Fruit fly (Drosophila melanogaster): Measurements from ENCODE around the gene RhoGAP93B.

The RhoGAP93B gene

DNA sequence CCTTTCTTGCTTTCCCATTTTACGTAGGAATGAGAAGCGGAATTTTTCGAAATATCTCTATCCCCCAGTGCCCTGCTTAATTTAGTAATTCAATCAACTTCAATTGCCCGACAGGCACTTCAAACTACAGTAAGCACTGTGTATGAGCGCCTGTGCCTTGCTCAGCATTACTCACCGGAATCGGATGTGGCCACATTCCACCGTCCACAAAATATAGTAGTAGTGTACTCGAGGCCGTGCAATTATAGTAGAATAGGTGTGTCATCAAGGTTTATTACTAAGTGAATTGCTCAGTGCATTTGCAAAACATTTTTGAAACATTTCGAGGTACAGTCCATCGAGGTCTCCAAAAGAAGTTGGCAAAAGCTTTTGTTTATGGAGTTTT is 31.9 kb downstream of the RhoGAP93B start:
- TF ChIP-seq br (GFP tag; optimal IDR thresholded peaks at IDR 0.05) (no peak), lola (GFP tag; optimal IDR thresholded peaks at IDR 0.05) (no peak), CG32264 (GFP tag; optimal IDR thresholded peaks at IDR 0.05) (no peak), brk (GFP tag; optimal IDR thresholded peaks at IDR 0.05) (no peak), sv (GFP tag; optimal IDR thresholded peaks at IDR 0.05) (no peak), HLH106 (tag; optimal IDR thresholded peaks at IDR 0.05) (no peak), GATAd (GFP tag; optimal IDR thresholded peaks at IDR 0.05) (no peak), woc (GFP tag; optimal IDR thresholded peaks at IDR 0.05) (no peak), ey (GFP tag; optimal IDR thresholded peaks at IDR 0.05) (no peak), dsf (GFP tag; optimal IDR thresholded peaks at IDR 0.05; ENCODE audit: borderline replicate concordance) (no peak), OdsH (GFP tag; optimal IDR thresholded peaks at IDR 0.05) (no peak)

dm6 chr3R:21065010-21065695 is 32.5 kb downstream of the RhoGAP93B start, which contains the start of gene AnxB9:
AnxB9 (plus strand) TSS chr3R:21065241.
- TF ChIP-seq CG32264 (GFP tag; optimal IDR thresholded peaks at IDR 0.05) = peak; percentile 28
- TF ChIP-seq Rel (GFP tag; optimal IDR thresholded peaks at IDR 0.05) = no peak
- peak; percentile 44 for TF ChIP-seq Rel (tag; optimal IDR thresholded peaks at IDR 0.05)
- TF ChIP-seq GATAd (GFP tag; optimal IDR thresholded peaks at IDR 0.05) = no peak
- peak; percentile 55 for TF ChIP-seq h (GFP tag; optimal IDR thresholded peaks at IDR 0.05)
- TF ChIP-seq fru (GFP tag; optimal IDR thresholded peaks at IDR 0.05) = peak; percentile 47
- TF ChIP-seq foxo (GFP tag; optimal IDR thresholded peaks at IDR 0.05) = peak in 1 of 2 experiments; percentile 36
- peak; percentile 72 for TF ChIP-seq Dif (GFP tag; optimal IDR thresholded peaks at IDR 0.05; ENCODE audit: partially characterized antibody)
- TF ChIP-seq Hnf4 (GFP tag; optimal IDR thresholded peaks at IDR 0.05) = peak; percentile 39
- peak; percentile 3 for TF ChIP-seq HLH106 (tag; optimal IDR thresholded peaks at IDR 0.05)
- TF ChIP-seq Jra (GFP tag; optimal IDR thresholded peaks at IDR 0.05) = peak; percentile 66
- peak; percentile 64 for TF ChIP-seq Sp1 (GFP tag; optimal IDR thresholded peaks at IDR 0.05)
- TF ChIP-seq Dfd (GFP tag; optimal IDR thresholded peaks at IDR 0.05) = no peak
- peak; percentile 52 for TF ChIP-seq br (GFP tag; optimal IDR thresholded peaks at IDR 0.05)
- TF ChIP-seq OdsH (GFP tag; optimal IDR thresholded peaks at IDR 0.05) = peak; percentile 47
- TF ChIP-seq rgr (GFP tag; optimal IDR thresholded peaks at IDR 0.05) = peak; percentile 79
- no peak for TF ChIP-seq dl (GFP tag; optimal IDR thresholded peaks at IDR 0.05; ENCODE audit: insufficient read depth in 1 of 2, partially characterized antibody in 2 of 2)
- TF ChIP-seq sv (GFP tag; optimal IDR thresholded peaks at IDR 0.05) = peak; percentile 3
- no peak for TF ChIP-seq tai (GFP tag; optimal IDR thresholded peaks at IDR 0.05)
- peak; percentile 91 for TF ChIP-seq Hr83 (GFP tag; optimal IDR thresholded peaks at IDR 0.05; ENCODE audit: poor library complexity, severe bottlenecking)

DNA sequence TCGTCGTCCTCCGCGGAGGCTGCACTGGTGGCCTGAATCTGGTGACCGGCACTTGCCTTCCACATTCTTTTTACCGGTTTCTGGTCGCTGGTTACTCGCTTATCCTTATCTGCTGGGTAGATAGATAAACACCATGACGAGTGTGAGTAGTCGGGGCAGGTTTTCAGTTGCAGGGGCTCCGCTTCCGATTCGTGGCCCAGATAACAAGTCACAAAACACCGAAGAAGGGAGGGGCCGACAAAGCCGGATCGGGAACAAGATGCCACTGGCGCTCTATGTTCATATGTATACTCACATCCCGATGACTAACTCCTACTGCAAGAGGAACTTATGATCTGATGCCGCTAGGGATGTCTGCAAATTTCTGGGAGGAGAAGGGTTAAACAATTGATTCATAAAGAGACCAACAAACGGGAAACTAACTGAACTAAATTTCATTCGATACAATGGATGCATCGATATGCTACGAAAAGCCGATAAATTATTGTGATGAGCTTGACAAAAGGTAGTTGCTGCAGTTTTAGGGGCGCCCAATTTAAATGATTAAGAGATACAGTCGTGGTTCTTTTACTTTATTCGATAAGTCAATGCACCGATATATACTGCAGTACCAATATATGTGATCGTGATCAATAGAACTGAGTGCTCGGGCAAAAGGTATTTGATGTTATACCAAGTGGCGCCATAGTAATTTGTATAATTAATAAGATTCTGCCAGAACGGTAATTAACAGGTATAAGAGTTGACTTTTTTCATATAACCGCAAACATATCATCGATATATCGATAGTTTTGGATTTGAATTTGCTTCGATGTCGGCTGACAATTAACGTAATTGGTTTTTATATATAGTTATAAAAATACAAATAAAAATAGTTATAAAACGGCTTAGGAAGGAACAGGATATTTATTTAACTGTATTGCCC is 33.4 kb downstream of the RhoGAP93B start, which contains the start of gene Cortactin:
Gene Cortactin (minus strand): TSS at position 472 of the 925 bp plus-strand sequence.
- TF ChIP-seq CrebA (GFP tag; optimal IDR thresholded peaks at IDR 0.05; ENCODE audit: borderline replicate concordance) = no peak
- no peak for TF ChIP-seq dsf (GFP tag; optimal IDR thresholded peaks at IDR 0.05; ENCODE audit: borderline replicate concordance)
- TF ChIP-seq Hr83 (GFP tag; optimal IDR thresholded peaks at IDR 0.05; ENCODE audit: poor library complexity, severe bottlenecking) = peak; percentile 10
- TF ChIP-seq GATAd (GFP tag; optimal IDR thresholded peaks at IDR 0.05) = no peak
- no peak for TF ChIP-seq Dfd (GFP tag; optimal IDR thresholded peaks at IDR 0.05)
- TF ChIP-seq Myc (optimal IDR thresholded peaks at IDR 0.05) = peak; percentile 37
- peak; percentile 11 for TF ChIP-seq Hnf4 (GFP tag; optimal IDR thresholded peaks at IDR 0.05)
- TF ChIP-seq dl (GFP tag; optimal IDR thresholded peaks at IDR 0.05; ENCODE audit: insufficient read depth in 1 of 2, partially characterized antibody in 2 of 2) = peak; percentile 4 to 44
- peak; percentile 91 for TF ChIP-seq Dif (GFP tag; optimal IDR thresholded peaks at IDR 0.05; ENCODE audit: partially characterized antibody)
- peak; percentile 27 for TF ChIP-seq Jra (GFP tag; optimal IDR thresholded peaks at IDR 0.05)

DNA sequence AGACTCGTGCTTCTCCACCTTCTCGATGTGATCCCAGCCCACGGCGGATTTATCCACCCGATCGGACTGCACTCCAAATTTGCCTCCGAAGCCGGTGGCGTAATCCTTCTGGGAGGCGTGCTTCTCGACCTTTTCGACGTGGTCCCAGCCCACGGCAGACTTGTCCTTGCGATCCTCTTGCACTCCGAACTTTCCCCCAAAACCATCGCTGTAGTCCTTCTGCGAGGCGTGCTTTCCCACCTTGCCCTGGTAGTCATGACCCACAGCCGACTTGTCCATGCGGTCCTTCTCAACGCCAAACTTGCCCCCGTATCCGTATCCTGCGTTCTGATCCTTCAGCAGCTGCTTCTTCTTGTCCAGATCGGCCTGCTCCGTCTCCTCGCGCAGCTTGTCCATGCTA is 34.2 kb downstream of the RhoGAP93B start:
- TF ChIP-seq HLH106 (tag; optimal IDR thresholded peaks at IDR 0.05) = no peak
- TF ChIP-seq sage (GFP tag; optimal IDR thresholded peaks at IDR 0.05) = no peak
- TF ChIP-seq psq (GFP tag; optimal IDR thresholded peaks at IDR 0.05) = no peak
- no peak for TF ChIP-seq Mio (GFP tag; optimal IDR thresholded peaks at IDR 0.05)
- no peak for TF ChIP-seq Sp1 (GFP tag; optimal IDR thresholded peaks at IDR 0.05)
- TF ChIP-seq CG32264 (GFP tag; optimal IDR thresholded peaks at IDR 0.05) = no peak
- TF ChIP-seq ey (GFP tag; optimal IDR thresholded peaks at IDR 0.05) = no peak
- no peak for TF ChIP-seq usp (GFP tag; optimal IDR thresholded peaks at IDR 0.05)
- TF ChIP-seq CrebA (GFP tag; optimal IDR thresholded peaks at IDR 0.05; ENCODE audit: borderline replicate concordance) = no peak
- no peak for TF ChIP-seq lola (GFP tag; optimal IDR thresholded peaks at IDR 0.05)
- TF ChIP-seq woc (GFP tag; optimal IDR thresholded peaks at IDR 0.05) = no peak
- TF ChIP-seq OdsH (GFP tag; optimal IDR thresholded peaks at IDR 0.05) = no peak
- TF ChIP-seq Hr78 (GFP tag; optimal IDR thresholded peaks at IDR 0.05) = no peak
- no peak for TF ChIP-seq dmrt93B (GFP tag; optimal IDR thresholded peaks at IDR 0.05)
